Worm (Caenorhabditis elegans): Measurements from ENCODE around the gene K07F5.16.

ce11 chrIV:9872210-9872609 is 8.3 kb downstream of the K07F5.16 start:
- no peak for TF ChIP-seq lin-11 (tag; optimal IDR thresholded peaks at IDR 0.05)
- no peak for TF ChIP-seq ama-1 (optimal IDR thresholded peaks at IDR 0.05)
- TF ChIP-seq pax-1 (tag; optimal IDR thresholded peaks at IDR 0.05) = no peak
- TF ChIP-seq fkh-10 (GFP tag; optimal IDR thresholded peaks at IDR 0.05) = no peak
- no peak for TF ChIP-seq F13H6.1 (tag; optimal IDR thresholded peaks at IDR 0.05)
- no peak for TF ChIP-seq tbx-2 (tag; optimal IDR thresholded peaks at IDR 0.05)
- TF ChIP-seq hlh-30 (tag; optimal IDR thresholded peaks at IDR 0.05; ENCODE audit: insufficient read depth) = no peak
- no peak for TF ChIP-seq pros-1 (tag; optimal IDR thresholded peaks at IDR 0.05)

Data from whole organism, late embryonic.